Fruit fly (Drosophila melanogaster): ENCODE data around the gene CG31510.

Gene CG31510

DNA sequence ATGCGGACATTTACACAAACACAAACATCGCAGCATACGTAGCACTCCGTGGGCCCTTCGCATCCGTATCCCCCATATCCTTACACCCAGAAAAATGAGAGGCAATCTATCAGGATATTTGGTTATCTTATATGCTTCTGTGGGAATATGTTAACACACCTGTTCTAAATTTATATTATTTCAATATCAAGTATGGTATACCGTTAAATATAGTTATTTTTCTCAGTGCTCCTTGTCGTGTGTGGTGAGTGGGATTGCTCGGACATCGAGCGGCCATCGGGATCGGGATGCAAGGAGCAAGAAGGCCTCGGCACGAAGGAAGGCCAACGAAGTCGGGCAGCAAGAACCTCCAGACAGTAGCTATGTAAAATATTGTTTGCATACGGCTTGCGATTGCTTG, 38.8 kb upstream of the CG31510 start (continued):
- no peak for TF ChIP-seq wek (GFP tag; optimal IDR thresholded peaks at IDR 0.05)
- TF ChIP-seq NC2β (GFP tag; optimal IDR thresholded peaks at IDR 0.05): no peak

DNA sequence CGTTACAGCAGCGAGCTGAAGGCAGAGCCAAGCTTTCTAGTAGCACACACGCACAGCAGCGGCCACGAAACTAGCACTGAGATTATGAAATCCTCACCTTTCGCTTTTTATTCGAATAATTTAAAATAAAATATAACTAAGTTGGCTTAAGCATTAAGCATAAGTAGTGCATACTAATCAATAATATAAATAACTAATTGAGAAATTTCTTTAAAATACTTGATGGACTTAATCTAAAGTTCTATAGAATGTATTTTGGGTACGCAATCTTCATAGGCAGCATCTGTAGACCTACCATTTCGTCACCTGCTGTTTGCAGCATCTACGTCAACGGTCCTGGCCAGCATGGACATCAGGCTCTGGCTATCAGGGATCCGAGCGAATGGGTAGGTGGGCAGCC, 29.6 kb upstream of the CG31510 start:
- no peak for TF ChIP-seq run (tag; optimal IDR thresholded peaks at IDR 0.05)
- no peak for TF ChIP-seq CG11695 (GFP tag; IDR thresholded peaks at IDR 0.05)
- TF ChIP-seq Hmr (GFP tag; optimal IDR thresholded peaks at IDR 0.05): peak; percentile 34
- TF ChIP-seq Meics (GFP tag; optimal IDR thresholded peaks at IDR 0.05): peak; percentile 45
- TF ChIP-seq CG10147 (GFP tag; optimal IDR thresholded peaks at IDR 0.05): peak; percentile 48
- peak; percentile 22 for TF ChIP-seq CG15269 (tag; optimal IDR thresholded peaks at IDR 0.05)
- no peak for TF ChIP-seq lov (optimal IDR thresholded peaks at IDR 0.05)
- no peak for TF ChIP-seq lov (GFP tag; IDR thresholded peaks at IDR 0.05)
- TF ChIP-seq row (GFP tag; IDR thresholded peaks at IDR 0.05): peak; percentile 61; the same call in 2 of the 3 replicates
- peak; percentile 5 for TF ChIP-seq Oli (tag; optimal IDR thresholded peaks at IDR 0.05)
- peak; percentile 10 for TF ChIP-seq org-1 (GFP tag; optimal IDR thresholded peaks at IDR 0.05)
- peak; percentile 79 for TF ChIP-seq CG18599 (GFP tag; optimal IDR thresholded peaks at IDR 0.05)
- no peak for TF ChIP-seq HLH3B (GFP tag; IDR thresholded peaks at IDR 0.05)
- TF ChIP-seq lab (GFP tag; optimal IDR thresholded peaks at IDR 0.05): peak; percentile 55
- no peak for TF ChIP-seq CG8290 (GFP tag; optimal IDR thresholded peaks at IDR 0.05)
- no peak for TF ChIP-seq CG8290 (tag; optimal IDR thresholded peaks at IDR 0.05)
- TF ChIP-seq CG17385 (GFP tag; optimal IDR thresholded peaks at IDR 0.05): peak; percentile 1
- TF ChIP-seq CG13424 (tag; optimal IDR thresholded peaks at IDR 0.05): peak; percentile 36
- TF ChIP-seq Nf-YC (tag; optimal IDR thresholded peaks at IDR 0.05): peak; percentile 29
- peak; percentile 19 for TF ChIP-seq CG17359 (tag; optimal IDR thresholded peaks at IDR 0.05)
- TF ChIP-seq CG10267 (tag; optimal IDR thresholded peaks at IDR 0.05): peak; percentile 22
- peak; percentile 47 for TF ChIP-seq gem (tag; optimal IDR thresholded peaks at IDR 0.05)
- TF ChIP-seq CG7556 (GFP tag; optimal IDR thresholded peaks at IDR 0.05): peak; percentile 58
- peak; percentile 13 for TF ChIP-seq CG15514 (GFP tag; optimal IDR thresholded peaks at IDR 0.05)
- no peak for TF ChIP-seq wor (GFP tag; IDR thresholded peaks at IDR 0.05)
- TF ChIP-seq CG31441 (GFP tag; IDR thresholded peaks at IDR 0.05): peak; percentile 39; the same call in 1 of the 2 replicates
- no peak for TF ChIP-seq Gug (GFP tag; IDR thresholded peaks at IDR 0.05)
- peak; percentile 52 for TF ChIP-seq dmrt99B (tag; optimal IDR thresholded peaks at IDR 0.05)
- TF ChIP-seq Sox100B (GFP tag; optimal IDR thresholded peaks at IDR 0.05): peak; percentile 5
- peak; percentile 54 for TF ChIP-seq CG10543 (GFP tag; optimal IDR thresholded peaks at IDR 0.05)
- peak; percentile 7 for TF ChIP-seq CG9817 (tag; optimal IDR thresholded peaks at IDR 0.05)
- peak; percentile 16; the same call in 1 of the 2 replicates for TF ChIP-seq CG11696 (GFP tag; IDR thresholded peaks at IDR 0.05)
- peak; percentile 49 for TF ChIP-seq Med (GFP tag)
- peak; percentile 57 for TF ChIP-seq sens (GFP tag)
- TF ChIP-seq sug (tag; optimal IDR thresholded peaks at IDR 0.05): peak; percentile 32
- TF ChIP-seq CG13296 (GFP tag; optimal IDR thresholded peaks at IDR 0.05): peak; percentile 55
- TF ChIP-seq Xrp1 (GFP tag; IDR thresholded peaks at IDR 0.05): 0 out of 2 replicates have a peak, but pooled peaks have one; percentile 9
- no peak for TF ChIP-seq Dad (GFP tag; optimal IDR thresholded peaks at IDR 0.05)
- peak; percentile 20 for TF ChIP-seq CG6854 (GFP tag; optimal IDR thresholded peaks at IDR 0.05)
- TF ChIP-seq CG2712 (tag; optimal IDR thresholded peaks at IDR 0.05): peak; percentile 30
- TF ChIP-seq Sox102F (GFP tag; optimal IDR thresholded peaks at IDR 0.05): peak; percentile 4
- peak in 1 of 2 experiments; percentile 48 for TF ChIP-seq Hr51 (GFP tag; optimal IDR thresholded peaks at IDR 0.05)
- no peak for TF ChIP-seq CG4820 (GFP tag; optimal IDR thresholded peaks at IDR 0.05)
- TF ChIP-seq CG10209 (GFP tag; optimal IDR thresholded peaks at IDR 0.05): peak; percentile 13
- TF ChIP-seq CG2120 (GFP tag; optimal IDR thresholded peaks at IDR 0.05): peak; percentile 36
- TF ChIP-seq tgo (GFP tag; IDR thresholded peaks at IDR 0.05): 0 out of 3 replicates have a peak, but pooled peaks have one; percentile 20
- TF ChIP-seq NC2α (GFP tag; optimal IDR thresholded peaks at IDR 0.05): no peak
